Worm (Caenorhabditis elegans): ENCODE results near the gene ZK666.2.

DNA sequence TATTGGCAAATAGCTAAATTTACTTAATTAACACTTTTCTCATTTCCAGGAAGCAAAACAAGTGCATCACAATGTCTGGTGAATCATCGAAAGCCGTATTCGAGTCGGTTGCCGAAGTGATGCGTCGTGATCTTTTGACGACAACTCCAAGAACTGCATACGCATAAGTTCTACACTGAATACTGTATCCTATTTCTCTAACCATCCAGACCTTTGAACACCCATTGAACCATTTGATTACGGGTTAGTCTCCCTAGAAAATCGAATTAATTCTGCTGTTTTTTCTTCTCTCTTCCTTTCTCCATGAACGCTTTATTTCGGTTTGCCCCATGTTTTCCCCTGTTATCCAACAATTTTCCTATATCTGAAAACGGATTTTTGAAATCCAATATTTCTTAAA, 22.0 kb downstream of the ZK666.2 start, which contains the start of gene lin-56:
- TF ChIP-seq ceh-36 (tag; optimal IDR thresholded peaks at IDR 0.05) (no peak), aly-1 (tag; optimal IDR thresholded peaks at IDR 0.05) (no peak), tra-4 (tag; optimal IDR thresholded peaks at IDR 0.05) (no peak), ama-1 (optimal IDR thresholded peaks at IDR 0.05) (no peak), sea-1 (GFP tag; conservative IDR thresholded peaks at IDR 0.05) (no peak)
